Fruit fly (Drosophila melanogaster) Kc167 (cell line): Measurements from ENCODE around the gene Ziz.

ENCODE experiments used
- Myc ChIP-seq: fragments of >200 bp; optimal IDR thresholded peaks from 2 replicates; lab custom pipeline; 2017; ENCODE audit warnings: missing external identifiers
- psq ChIP-seq: fragments of >200 bp; optimal IDR thresholded peaks from 2 replicates; lab custom pipeline; 2017; ENCODE audit warnings: missing external identifiers
- ttk ChIP-seq: sonication (Bioruptor generic); optimal IDR thresholded peaks from 2 replicates; lab custom pipeline; 2017; ENCODE audit warnings: missing external identifiers

DNA sequence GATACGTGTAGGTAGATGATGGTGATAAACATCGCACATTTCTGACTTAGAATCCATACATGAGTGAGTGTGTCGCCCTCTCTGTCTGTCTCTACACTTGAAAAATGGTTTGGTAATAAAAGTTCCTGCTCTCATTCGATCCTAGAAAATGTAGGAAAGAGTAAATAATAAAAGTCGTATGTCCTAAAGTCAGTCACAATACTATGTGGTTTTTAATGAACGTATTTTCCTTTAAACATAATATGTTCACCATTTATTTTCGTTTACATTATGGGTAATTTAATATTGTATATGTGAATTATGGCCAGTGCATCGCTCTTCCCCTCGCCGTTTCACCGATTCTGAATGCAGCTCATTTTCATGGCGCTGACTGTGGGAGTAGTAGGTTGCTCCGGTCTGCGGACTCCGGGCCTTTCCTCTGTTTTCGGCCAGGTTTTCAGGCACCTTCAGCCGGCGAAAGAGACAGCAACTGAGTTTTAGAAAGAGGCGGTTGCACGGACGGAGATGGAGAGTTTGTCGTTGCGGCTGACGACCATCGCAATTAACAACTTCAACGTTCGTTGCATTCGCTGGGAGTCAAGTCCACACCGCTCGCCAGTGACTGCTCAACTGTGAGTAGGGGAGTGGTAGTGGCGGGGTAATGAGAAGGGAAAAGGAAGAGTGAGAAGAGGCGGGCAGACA lies 36.7 kb upstream of the Ziz start:
- TF ChIP-seq ttk (no peak), psq (lab: Kevin White, UChicago) (no peak), Myc (no peak)
